Fruit fly (Drosophila melanogaster) whole organism, prepupa: ENCODE measurements around the gene CG16734.

Experiments
- Blimp-1 ChIP-seq: fragments of 200-800 bp; sonication (Bioruptor generic); optimal IDR thresholded peaks from 3 replicates; lab custom pipeline; 2017; ENCODE audit warnings: missing biosample characterization, missing genetic modification characterization, mild to moderate bottlenecking, moderate library complexity, missing genetic modification reagents
- CG10631 ChIP-seq: fragments of 200-800 bp; sonication (Bioruptor generic); optimal IDR thresholded peaks from 2 replicates; lab custom pipeline; 2016; ENCODE audit warnings: missing biosample characterization, missing genetic modification characterization
- CG11294 ChIP-seq: fragments of 200-800 bp; sonication (Bioruptor generic); IDR thresholded peaks from 2 replicates; pipeline ENCODE4 v1.3.6; 2022; ENCODE audit warnings: missing biosample characterization, missing genetic modification characterization
- CG11762 ChIP-seq: fragments of 200-800 bp; sonication (Bioruptor generic); optimal IDR thresholded peaks from 3 replicates; lab custom pipeline; 2016; ENCODE audit warnings: missing biosample characterization, missing genetic modification characterization; ENCODE audit not compliant: insufficient read depth
- CG1621 ChIP-seq: fragments of 200-800 bp; sonication (Bioruptor generic); optimal IDR thresholded peaks from 3 replicates; lab custom pipeline; 2018; ENCODE audit warnings: missing biosample characterization, mild to moderate bottlenecking, missing genetic modification characterization
- CG31627 ChIP-seq: fragments of 200-800 bp; sonication (Bioruptor generic); optimal IDR thresholded peaks from 3 replicates; lab custom pipeline; 2016; ENCODE audit warnings: missing biosample characterization, missing genetic modification characterization
- CG34406 ChIP-seq: fragments of 200-800 bp; sonication (Bioruptor generic); optimal IDR thresholded peaks from 3 replicates; lab custom pipeline; 2016; ENCODE audit warnings: missing biosample characterization, missing genetic modification characterization
- CG3919 ChIP-seq: fragments of 200-800 bp; sonication (Bioruptor generic); optimal IDR thresholded peaks from 3 replicates; lab custom pipeline; 2016; ENCODE audit warnings: missing biosample characterization, missing genetic modification characterization
- CG4318 ChIP-seq: fragments of 200-800 bp; sonication (Bioruptor generic); optimal IDR thresholded peaks from 3 replicates; lab custom pipeline; 2017; ENCODE audit warnings: missing biosample characterization, mild to moderate bottlenecking, missing genetic modification characterization
- CG6163 ChIP-seq: fragments of 200-800 bp; sonication (Bioruptor generic); IDR thresholded peaks from 3 replicates; pipeline ENCODE4 v1.3.6; 2022; ENCODE audit warnings: missing biosample characterization, missing genetic modification characterization
- CG6276 ChIP-seq: fragments of 200-800 bp; sonication (Bioruptor generic); optimal IDR thresholded peaks from 2 replicates; lab custom pipeline; 2017; ENCODE audit warnings: missing biosample characterization, mild to moderate bottlenecking, missing genetic modification characterization
- CG6792 ChIP-seq: fragments of 200-800 bp; sonication (Bioruptor generic); optimal IDR thresholded peaks from 3 replicates; lab custom pipeline; 2016; ENCODE audit warnings: missing biosample characterization, missing genetic modification characterization
- CG6808 ChIP-seq: fragments of 200-800 bp; sonication (Bioruptor generic); optimal IDR thresholded peaks from 3 replicates; lab custom pipeline; 2017; ENCODE audit warnings: missing biosample characterization, missing genetic modification characterization, mild to moderate bottlenecking, moderate library complexity, missing genetic modification reagents
- CG6854 ChIP-seq: fragments of 200-800 bp; sonication (Bioruptor generic); optimal IDR thresholded peaks from 2 replicates; lab custom pipeline; 2017; ENCODE audit warnings: missing biosample characterization, mild to moderate bottlenecking, missing genetic modification characterization
- CG7368 ChIP-seq: fragments of 200-800 bp; sonication (Bioruptor generic); optimal IDR thresholded peaks from 3 replicates; lab custom pipeline; 2016; ENCODE audit warnings: missing biosample characterization, missing genetic modification characterization
- CG8119 ChIP-seq: fragments of 200-800 bp; sonication (Bioruptor generic); IDR thresholded peaks from 3 replicates; pipeline ENCODE4 v1.3.6; 2022; ENCODE audit warnings: missing biosample characterization, missing genetic modification characterization
- CG8319 ChIP-seq: fragments of 200-800 bp; sonication (Bioruptor generic); optimal IDR thresholded peaks from 3 replicates; lab custom pipeline; 2016; ENCODE audit warnings: missing biosample characterization, missing genetic modification characterization
- CG8632 ChIP-seq: fragments of 200-800 bp; sonication (Bioruptor generic); optimal IDR thresholded peaks from 3 replicates; lab custom pipeline; 2016; ENCODE audit warnings: missing biosample characterization, missing genetic modification characterization
- CG9139 ChIP-seq: fragments of 200-800 bp; sonication (Bioruptor generic); optimal IDR thresholded peaks from 3 replicates; lab custom pipeline; 2017; ENCODE audit warnings: missing biosample characterization, mild to moderate bottlenecking, missing genetic modification characterization
- Eip75B ChIP-seq: fragments of 200-800 bp; sonication (Bioruptor generic); optimal IDR thresholded peaks from 3 replicates; lab custom pipeline; 2016; ENCODE audit warnings: missing biosample characterization, missing genetic modification characterization
- Eip78C ChIP-seq: fragments of 200-800 bp; sonication (Bioruptor generic); peaks from one replicate; lab custom pipeline; 2016; ENCODE audit warnings: missing biosample characterization, missing genetic modification characterization
- Eip93F ChIP-seq: fragments of 200-800 bp; sonication (Bioruptor generic); optimal IDR thresholded peaks from 2 replicates; lab custom pipeline; 2016; ENCODE audit warnings: missing biosample characterization, mild to moderate bottlenecking, missing genetic modification characterization
- Ets21C ChIP-seq: fragments of 200-800 bp; sonication (Bioruptor generic); optimal IDR thresholded peaks from 3 replicates; lab custom pipeline; 2016; ENCODE audit warnings: missing biosample characterization, missing genetic modification characterization
- Ets96B ChIP-seq: fragments of 200-800 bp; optimal IDR thresholded peaks from 2 replicates; lab custom pipeline; 2019; ENCODE audit warnings: missing biosample characterization, mild to moderate bottlenecking, missing genetic modification characterization, moderate library complexity
- Gug ChIP-seq: fragments of 200-800 bp; sonication (Bioruptor generic); IDR thresholded peaks from 2 replicates; pipeline ENCODE4 v1.3.6; 2022; ENCODE audit warnings: missing biosample characterization, missing genetic modification characterization
- Hr38 ChIP-seq: sonication (Bioruptor generic); optimal IDR thresholded peaks from 2 replicates; lab custom pipeline; 2016; ENCODE audit warnings: missing biosample characterization, missing genetic modification characterization
- Hr39 ChIP-seq: fragments of 200-800 bp; sonication (Bioruptor generic); optimal IDR thresholded peaks from 2 replicates; lab custom pipeline; 2016; ENCODE audit warnings: missing biosample characterization, missing genetic modification characterization
- Hr4 ChIP-seq: fragments of 200-800 bp; sonication (Bioruptor generic); optimal IDR thresholded peaks from 3 replicates; lab custom pipeline; 2016; ENCODE audit warnings: missing biosample characterization, missing genetic modification characterization
- Met ChIP-seq: fragments of 200-800 bp; sonication (Bioruptor generic); optimal IDR thresholded peaks from 3 replicates; lab custom pipeline; 2016; ENCODE audit warnings: missing biosample characterization, missing genetic modification characterization
- OdsH ChIP-seq: fragments of 200-800 bp; sonication (Bioruptor generic); optimal IDR thresholded peaks from 3 replicates; lab custom pipeline; 2016; ENCODE audit warnings: missing biosample characterization, missing genetic modification characterization
- Smox ChIP-seq: fragments of 200-800 bp; sonication (Bioruptor generic); optimal IDR thresholded peaks from 3 replicates; lab custom pipeline; 2016; ENCODE audit warnings: missing biosample characterization, missing genetic modification characterization
- Sox102F ChIP-seq: fragments of 200-800 bp; sonication (Bioruptor generic); optimal IDR thresholded peaks from 2 replicates; lab custom pipeline; 2016; ENCODE audit warnings: missing biosample characterization, mild to moderate bottlenecking, missing genetic modification characterization
- Sox14 ChIP-seq: fragments of 200-800 bp; sonication (Bioruptor generic); optimal IDR thresholded peaks from 3 replicates; lab custom pipeline; 2016; ENCODE audit warnings: missing biosample characterization, missing genetic modification characterization
- Sox15 ChIP-seq: fragments of 200-800 bp; sonication (Bioruptor generic); optimal IDR thresholded peaks from 3 replicates; lab custom pipeline; 2016; ENCODE audit warnings: missing biosample characterization, missing genetic modification characterization
- achi ChIP-seq: fragments of 200-800 bp; sonication (Bioruptor generic); optimal IDR thresholded peaks from 3 replicates; lab custom pipeline; 2016; ENCODE audit warnings: missing biosample characterization, missing genetic modification characterization
- acj6 ChIP-seq: fragments of 200-800 bp; sonication (Bioruptor generic); optimal IDR thresholded peaks from 3 replicates; lab custom pipeline; 2016; ENCODE audit warnings: missing biosample characterization, missing genetic modification characterization
- cyc ChIP-seq: fragments of 200-800 bp; sonication (Bioruptor generic); optimal IDR thresholded peaks from 3 replicates; lab custom pipeline; 2016; ENCODE audit warnings: missing biosample characterization, missing genetic modification characterization
- dac ChIP-seq: fragments of 200-800 bp; sonication (Bioruptor generic); optimal IDR thresholded peaks from 2 replicates; lab custom pipeline; 2017; ENCODE audit warnings: missing biosample characterization, mild to moderate bottlenecking, missing genetic modification characterization
- dsx ChIP-seq: fragments of 200-800 bp; optimal IDR thresholded peaks from 3 replicates; lab custom pipeline; 2019; ENCODE audit warnings: missing biosample characterization, mild to moderate bottlenecking, missing genetic modification characterization, moderate library complexity; ENCODE audit not compliant: poor library complexity, severe bottlenecking
- eg ChIP-seq: fragments of 200-800 bp; sonication (Bioruptor generic); IDR thresholded peaks from 3 replicates; pipeline ENCODE4 v1.3.6; 2022; ENCODE audit warnings: missing biosample characterization, missing genetic modification characterization
- esn ChIP-seq: fragments of 200-800 bp; sonication (Bioruptor generic); optimal IDR thresholded peaks from 2 replicates; lab custom pipeline; 2016; ENCODE audit warnings: missing biosample characterization, mild to moderate bottlenecking, missing genetic modification characterization, moderate library complexity
- fd59A ChIP-seq: fragments of 200-800 bp; sonication (Bioruptor generic); optimal IDR thresholded peaks from 2 replicates; lab custom pipeline; 2017; ENCODE audit warnings: missing biosample characterization, mild to moderate bottlenecking, missing genetic modification characterization, missing genetic modification reagents
- net ChIP-seq: fragments of 200-800 bp; sonication (Bioruptor generic); optimal IDR thresholded peaks from 3 replicates; lab custom pipeline; 2016; ENCODE audit warnings: missing biosample characterization, missing genetic modification characterization
- salr ChIP-seq, 2 experiments: fragments of 200-800 bp; sonication (Bioruptor generic); optimal IDR thresholded peaks; 3 replicates each; lab custom pipeline; 2016 to 2018; ENCODE audit warnings: missing biosample characterization in 2 of 2, missing genetic modification characterization in 2 of 2, mild to moderate bottlenecking in 1 of 2
- svp ChIP-seq: fragments of 200-800 bp; sonication (Bioruptor generic); peaks from one replicate; lab custom pipeline; 2016; ENCODE audit warnings: missing biosample characterization, missing genetic modification characterization
- vri ChIP-seq: fragments of 200-800 bp; sonication (Bioruptor generic); optimal IDR thresholded peaks from 3 replicates; lab custom pipeline; 2016; ENCODE audit warnings: missing biosample characterization, mild to moderate bottlenecking, missing genetic modification characterization

CG16734 gene

dm6 chr3R:9246879-9247621 is 7.8 kb upstream of the CG16734 start (continued):
- TF ChIP-seq acj6 (GFP tag; lab: Kevin White, UChicago) (peak; percentile 81), Ets96B (tag; lab: Kevin White, UChicago) (peak; percentile 71), CG34406 (GFP tag; lab: Kevin White, UChicago) (peak; percentile 83), CG4318 (peak; percentile 49), CG6163 (GFP tag; lab: Robert Waterston, UW) (peak; percentile 85), Hr39 (GFP tag; lab: Kevin White, UChicago) (peak; percentile 82), dac (peak; percentile 39), Gug (GFP tag; lab: Robert Waterston, UW) (peak; percentile 51), CG11762 (peak; percentile 79), Smox (peak; percentile 91), Sox102F (GFP tag; lab: Kevin White, UChicago) (peak; percentile 93), achi (GFP tag; lab: Kevin White, UChicago) (peak; percentile 87), CG31627 (GFP tag; lab: Kevin White, UChicago) (peak; percentile 86), vri (GFP tag; lab: Kevin White, UChicago) (peak; percentile 81), CG6854 (GFP tag; lab: Kevin White, UChicago) (peak; percentile 90), Ets21C (peak; percentile 81), CG7368 (peak; percentile 58), Blimp-1 (GFP tag; lab: Kevin White, UChicago) (peak; percentile 79), Met (GFP tag; lab: Kevin White, UChicago) (peak; percentile 94), CG11294 (GFP tag; lab: Robert Waterston, UW) (no peak), dsx (peak; percentile 73), CG6808 (GFP tag; lab: Kevin White, UChicago) (peak; percentile 76), CG6792 (peak; percentile 87)

dm6 chr3R:9249025-9249735 is 5.7 kb upstream of the CG16734 start:
- no peak for TF ChIP-seq CG1621 (tag; lab: Kevin White, UChicago)
- no peak for TF ChIP-seq CG6163 (GFP tag; lab: Robert Waterston, UW)
- TF ChIP-seq CG4318, result no peak
- TF ChIP-seq CG31627 (GFP tag; lab: Kevin White, UChicago), result peak; percentile 15
- no peak for TF ChIP-seq CG6276 (GFP tag; lab: Kevin White, UChicago)
- TF ChIP-seq esn, result peak; percentile 62
- peak; percentile 37; the same call in 1 of the 3 replicates for TF ChIP-seq CG8119 (GFP tag; lab: Robert Waterston, UW)
- TF ChIP-seq Eip78C (GFP tag; lab: Kevin White, UChicago), result peak; percentile 77
- TF ChIP-seq dac, result no peak
- peak; percentile 55 for TF ChIP-seq Smox
- TF ChIP-seq cyc (GFP tag; lab: Kevin White, UChicago), result peak; percentile 30
- TF ChIP-seq Sox15 (GFP tag; lab: Kevin White, UChicago), result no peak
- TF ChIP-seq CG8319 (GFP tag; lab: Kevin White, UChicago), result no peak
- TF ChIP-seq svp (GFP tag; lab: Kevin White, UChicago), result peak; percentile 72
- no peak for TF ChIP-seq Hr38
- TF ChIP-seq OdsH, result peak; percentile 27
- TF ChIP-seq achi (GFP tag; lab: Kevin White, UChicago), result peak; percentile 7
- no peak for TF ChIP-seq Hr4 (GFP tag; lab: Kevin White, UChicago)
- TF ChIP-seq CG11762, result no peak
- TF ChIP-seq CG9139 (GFP tag; lab: Kevin White, UChicago), result no peak
- TF ChIP-seq Sox102F (GFP tag; lab: Kevin White, UChicago), result peak; percentile 56
- TF ChIP-seq fd59A (GFP tag; lab: Kevin White, UChicago), result no peak
- no peak for TF ChIP-seq salr (GFP tag; optimal IDR thresholded peaks at IDR 0.05; lab: Kevin White, UChicago)
- TF ChIP-seq Eip93F, result peak; percentile 36
- no peak for TF ChIP-seq CG7368
- no peak for TF ChIP-seq CG8632 (GFP tag; lab: Kevin White, UChicago)
- TF ChIP-seq CG3919, result peak; percentile 37
- TF ChIP-seq Blimp-1 (GFP tag; lab: Kevin White, UChicago), result no peak
- peak; percentile 15 for TF ChIP-seq net (GFP tag; lab: Kevin White, UChicago)
- TF ChIP-seq acj6 (GFP tag; lab: Kevin White, UChicago), result peak; percentile 33
- TF ChIP-seq Ets96B (tag; lab: Kevin White, UChicago), result peak; percentile 5
- TF ChIP-seq Eip75B, result peak; percentile 20
- TF ChIP-seq eg (GFP tag; lab: Robert Waterston, UW), result no peak
- peak; percentile 13 for TF ChIP-seq dsx
- peak; percentile 19 for TF ChIP-seq Sox14 (GFP tag; lab: Kevin White, UChicago)
- TF ChIP-seq CG10631 (GFP tag; lab: Kevin White, UChicago), result no peak
